Worm (Caenorhabditis elegans) whole organism, L1 larva: ENCODE data around the gene B0336.7.

Experiments
- lin-15B ChIP-seq: fragments of 150-350 bp; sonication (generic microtip); optimal IDR thresholded peaks from 3 replicates; lab custom pipeline; 2014; ENCODE audit warnings: missing biosample characterization, missing genetic modification characterization
- lsy-2 ChIP-seq, 2 experiments: fragments of 150-350 bp; optimal IDR thresholded peaks; 2 replicates each; lab custom pipeline; 2014; ENCODE audit warnings: missing biosample characterization in 2 of 2, missing genetic modification characterization in 2 of 2
- mdl-1 ChIP-seq, 2 experiments: fragments of 150-350 bp; optimal IDR thresholded peaks; 2 replicates each; lab custom pipeline; 2014 to 2017; ENCODE audit warnings: missing biosample characterization in 2 of 2, missing genetic modification characterization in 2 of 2, inconsistent platforms in 1 of 2
- skn-1 ChIP-seq: fragments of 150-350 bp; optimal IDR thresholded peaks from 2 replicates; lab custom pipeline; 2014; ENCODE audit warnings: missing biosample characterization, missing genetic modification characterization
- xbp-1 ChIP-seq: sonication (generic microtip); optimal IDR thresholded peaks from 2 replicates; lab custom pipeline; 2016; ENCODE audit warnings: missing genetic modification characterization, missing compliant biosample characterization
- ztf-4 ChIP-seq: fragments of 150-350 bp; optimal IDR thresholded peaks from 2 replicates; lab custom pipeline; 2014; ENCODE audit warnings: missing biosample characterization, missing genetic modification characterization

- no peak for TF ChIP-seq lsy-2 (tag; optimal IDR thresholded peaks at IDR 0.05; lab: Kevin White, UChicago)
- TF ChIP-seq ztf-4 (tag; lab: Kevin White, UChicago) = no peak
- TF ChIP-seq lin-15B (tag; lab: Kevin White, UChicago) = no peak
- TF ChIP-seq mdl-1 (tag; optimal IDR thresholded peaks at IDR 0.05; lab: Kevin White, UChicago) = no peak
- TF ChIP-seq skn-1 = no peak
- no peak for TF ChIP-seq xbp-1 (tag; lab: Kevin White, UChicago)
Observed at ce11 chrIII:5721488-5721887, 24.3 kb upstream of the B0336.7 start.
